Worm (Caenorhabditis elegans) whole organism, L1 larva: ENCODE measurements around the gene sut-1.

Experiments
- blmp-1 ChIP-seq: fragments of 150-350 bp; optimal IDR thresholded peaks from 2 replicates; lab custom pipeline; 2014; ENCODE audit warnings: missing biosample characterization, missing genetic modification characterization
- egl-27 ChIP-seq, 2 experiments: fragments of 150-350 bp in 1 of 2; sonication (generic microtip); optimal IDR thresholded peaks; 3 replicates each; lab custom pipeline; 2017 to 2018; ENCODE audit warnings: missing biosample characterization in 2 of 2, missing genetic modification characterization in 2 of 2, missing genetic modification reagents in 2 of 2
- nhr-11 ChIP-seq: fragments of 150-350 bp; optimal IDR thresholded peaks from 2 replicates; lab custom pipeline; 2014; ENCODE audit warnings: missing biosample characterization, missing genetic modification characterization
- nhr-77 ChIP-seq: fragments of 150-350 bp; optimal IDR thresholded peaks from 2 replicates; lab custom pipeline; 2014; ENCODE audit warnings: missing biosample characterization, missing genetic modification characterization
- zip-4 ChIP-seq: fragments of 200-800 bp; sonication (Bioruptor generic); optimal IDR thresholded peaks from 2 replicates; lab custom pipeline; 2018; ENCODE audit warnings: mild to moderate bottlenecking, missing genetic modification characterization, moderate library complexity, missing compliant biosample characterization
- ztf-11 ChIP-seq, 2 experiments: sonication (generic microtip); optimal IDR thresholded peaks; 2 replicates each; lab custom pipeline; 2016 to 2017; ENCODE audit warnings: missing genetic modification characterization in 2 of 2, missing biosample characterization in 1 of 2, missing compliant biosample characterization in 1 of 2

ce11 chrII:1124757-1125156, 1.7 kb upstream of the sut-1 start:
- TF ChIP-seq egl-27 (tag; optimal IDR thresholded peaks at IDR 0.05; lab: Kevin White, UChicago), result no peak
- no peak for TF ChIP-seq nhr-11 (tag; lab: Kevin White, UChicago)
- no peak for TF ChIP-seq zip-4 (GFP tag; lab: Kevin White, UChicago)
- TF ChIP-seq ztf-11 (tag; optimal IDR thresholded peaks at IDR 0.05; lab: Kevin White, UChicago), result no peak
- no peak for TF ChIP-seq blmp-1 (tag; lab: Kevin White, UChicago)
- TF ChIP-seq nhr-77 (tag; lab: Kevin White, UChicago), result no peak
